Fruit fly (Drosophila melanogaster) whole organism, embryonic: ENCODE data around the gene Pstk.

Experiments
- Adf1 ChIP-seq: fragments of 200-800 bp; sonication (Bioruptor generic); IDR thresholded peaks from 2 replicates; pipeline ENCODE4 v1.3.6; 2022; ENCODE audit warnings: missing biosample characterization, missing genetic modification characterization
- Antp ChIP-seq: fragments of 200-800 bp; sonication (Bioruptor generic); optimal IDR thresholded peaks from 3 replicates; lab custom pipeline; 2016; ENCODE audit warnings: missing biosample characterization, missing genetic modification characterization
- Atf6 ChIP-seq: fragments of 200-800 bp; sonication (Bioruptor generic); IDR thresholded peaks from 2 replicates; pipeline ENCODE4 v1.3.6; 2022; ENCODE audit warnings: missing biosample characterization, missing genetic modification characterization
- CG10462 ChIP-seq: fragments of 200-800 bp; sonication (Bioruptor generic); optimal IDR thresholded peaks from 2 replicates; lab custom pipeline; 2016; ENCODE audit warnings: missing biosample characterization, missing genetic modification characterization
- CG10959 ChIP-seq: fragments of 200-800 bp; sonication (Bioruptor generic); IDR thresholded peaks from 2 replicates; pipeline ENCODE4 v1.3.6; 2022; ENCODE audit warnings: missing biosample characterization, missing genetic modification characterization
- CG11398 ChIP-seq: fragments of 200-800 bp; sonication (Bioruptor generic); optimal IDR thresholded peaks from 2 replicates; lab custom pipeline; 2016; ENCODE audit warnings: missing biosample characterization, missing genetic modification characterization
- CG11504 ChIP-seq: fragments of 200-800 bp; sonication (Bioruptor generic); optimal IDR thresholded peaks from 3 replicates; lab custom pipeline; 2019; ENCODE audit warnings: missing biosample characterization, mild to moderate bottlenecking, missing genetic modification characterization, moderate library complexity
- CG11560 ChIP-seq: fragments of 200-800 bp; sonication (Bioruptor generic); IDR thresholded peaks from 3 replicates; pipeline ENCODE4 v1.3.6; 2022; ENCODE audit warnings: missing biosample characterization, missing genetic modification characterization
- CG12219 ChIP-seq: fragments of 200-800 bp; sonication (Bioruptor generic); optimal IDR thresholded peaks from 3 replicates; lab custom pipeline; 2018; ENCODE audit warnings: missing biosample characterization, mild to moderate bottlenecking, missing genetic modification characterization
- CG16813 ChIP-seq: fragments of 200-800 bp; sonication (Bioruptor generic); IDR thresholded peaks from 3 replicates; pipeline ENCODE4 v1.3.6; 2022; ENCODE audit warnings: missing biosample characterization, missing genetic modification characterization; ENCODE audit not compliant: partially characterized antibody
- CG17385 ChIP-seq: fragments of 200-800 bp; sonication (Bioruptor generic); optimal IDR thresholded peaks from 3 replicates; lab custom pipeline; 2018; ENCODE audit warnings: missing biosample characterization, mild to moderate bottlenecking, missing genetic modification characterization
- CG2116 ChIP-seq: fragments of 200-800 bp; sonication (Bioruptor generic); optimal IDR thresholded peaks from 3 replicates; lab custom pipeline; 2018; ENCODE audit warnings: missing biosample characterization, mild to moderate bottlenecking, missing genetic modification characterization
- CG2120 ChIP-seq: fragments of 200-800 bp; sonication (Bioruptor generic); optimal IDR thresholded peaks from 3 replicates; lab custom pipeline; 2016; ENCODE audit warnings: missing biosample characterization, missing genetic modification characterization
- CG31224 ChIP-seq: fragments of 200-800 bp; sonication (Bioruptor generic); IDR thresholded peaks from 2 replicates; pipeline ENCODE4 v1.3.6; 2022; ENCODE audit warnings: missing biosample characterization, missing genetic modification characterization
- CG33557 ChIP-seq: fragments of 200-800 bp; sonication (Bioruptor generic); optimal IDR thresholded peaks from 2 replicates; lab custom pipeline; 2019; ENCODE audit warnings: missing biosample characterization, mild to moderate bottlenecking, missing genetic modification characterization, moderate library complexity
- CG4282 ChIP-seq: fragments of 200-800 bp; sonication (Bioruptor generic); optimal IDR thresholded peaks from 2 replicates; lab custom pipeline; 2016; ENCODE audit warnings: missing biosample characterization, missing genetic modification characterization
- CG4360 ChIP-seq: fragments of 200-800 bp; sonication (Bioruptor generic); IDR thresholded peaks from 2 replicates; pipeline ENCODE4 v1.3.6; 2022; ENCODE audit warnings: missing biosample characterization, missing genetic modification characterization
- CG4404 ChIP-seq: fragments of 200-800 bp; sonication (Bioruptor generic); IDR thresholded peaks from 2 replicates; pipeline ENCODE4 v1.3.6; 2022; ENCODE audit warnings: missing biosample characterization, missing genetic modification characterization
- CG6689 ChIP-seq: fragments of 200-800 bp; sonication (Bioruptor generic); IDR thresholded peaks from 2 replicates; pipeline ENCODE4 v1.3.6; 2022; ENCODE audit warnings: missing biosample characterization, missing genetic modification characterization
- CG7839 ChIP-seq: fragments of 200-800 bp; sonication (Bioruptor generic); optimal IDR thresholded peaks from 3 replicates; lab custom pipeline; 2018; ENCODE audit warnings: missing biosample characterization, mild to moderate bottlenecking, missing genetic modification characterization, moderate library complexity
- CG8388 ChIP-seq: fragments of 200-800 bp; sonication (Bioruptor generic); optimal IDR thresholded peaks from 2 replicates; lab custom pipeline; 2019; ENCODE audit warnings: missing biosample characterization, mild to moderate bottlenecking, missing genetic modification characterization, moderate library complexity
- CG9817 ChIP-seq: fragments of 200-800 bp; sonication (Bioruptor generic); optimal IDR thresholded peaks from 2 replicates; lab custom pipeline; 2018; ENCODE audit warnings: missing biosample characterization, mild to moderate bottlenecking, missing genetic modification characterization, moderate library complexity
- Camta ChIP-seq: fragments of 200-800 bp; sonication (Bioruptor generic); optimal IDR thresholded peaks from 2 replicates; lab custom pipeline; 2016; ENCODE audit warnings: missing biosample characterization, missing genetic modification characterization
- D19A ChIP-seq: fragments of 200-800 bp; optimal IDR thresholded peaks from 3 replicates; lab custom pipeline; 2019; ENCODE audit warnings: missing biosample characterization, mild to moderate bottlenecking, missing genetic modification characterization, moderate library complexity
- D19B ChIP-seq: fragments of 200-800 bp; sonication (Bioruptor generic); optimal IDR thresholded peaks from 2 replicates; lab custom pipeline; 2017; ENCODE audit warnings: missing biosample characterization, mild to moderate bottlenecking, missing genetic modification characterization
- Elba2 ChIP-seq: fragments of 200-800 bp; sonication (Bioruptor generic); optimal IDR thresholded peaks from 3 replicates; lab custom pipeline; 2016; ENCODE audit warnings: missing biosample characterization, missing genetic modification characterization
- HmgD ChIP-seq: fragments of 200-800 bp; sonication (Bioruptor generic); optimal IDR thresholded peaks from 3 replicates; lab custom pipeline; 2016; ENCODE audit warnings: missing biosample characterization, missing genetic modification characterization
- MBD-R2 ChIP-seq: fragments of 200-800 bp; sonication (Bioruptor generic); IDR thresholded peaks from 2 replicates; pipeline ENCODE4 v1.3.6; 2022; ENCODE audit warnings: missing biosample characterization, missing genetic modification characterization
- Meics ChIP-seq: fragments of 200-800 bp; sonication (Bioruptor generic); optimal IDR thresholded peaks from 2 replicates; lab custom pipeline; 2017; ENCODE audit warnings: missing biosample characterization, mild to moderate bottlenecking, missing genetic modification characterization
- Mes4 ChIP-seq: fragments of 200-800 bp; sonication (Bioruptor generic); optimal IDR thresholded peaks from 2 replicates; lab custom pipeline; 2016; ENCODE audit warnings: missing biosample characterization, missing genetic modification characterization
- NC2α ChIP-seq: fragments of 200-800 bp; sonication (Bioruptor generic); optimal IDR thresholded peaks from 2 replicates; lab custom pipeline; 2016; ENCODE audit warnings: missing biosample characterization, missing genetic modification characterization
- Nf-YC ChIP-seq: fragments of 200-800 bp; optimal IDR thresholded peaks from 3 replicates; lab custom pipeline; 2019; ENCODE audit warnings: missing biosample characterization, mild to moderate bottlenecking, missing genetic modification characterization, moderate library complexity
- Ravus ChIP-seq: fragments of 200-800 bp; sonication (Bioruptor generic); IDR thresholded peaks from 2 replicates; pipeline ENCODE4 v1.3.6; 2022; ENCODE audit warnings: missing biosample characterization, missing genetic modification characterization
- abd-A ChIP-seq: fragments of 200-800 bp; sonication (Bioruptor generic); optimal IDR thresholded peaks from 3 replicates; lab custom pipeline; 2019; ENCODE audit warnings: missing biosample characterization, mild to moderate bottlenecking, missing genetic modification characterization, moderate library complexity
- aop ChIP-seq: fragments of 200-800 bp; sonication (Bioruptor generic); IDR thresholded peaks from 2 replicates; pipeline ENCODE4 v1.3.6; 2022; ENCODE audit warnings: missing biosample characterization, missing genetic modification characterization
- bowl ChIP-seq: fragments of 200-800 bp; sonication (Bioruptor generic); IDR thresholded peaks from 2 replicates; pipeline ENCODE4 v1.3.6; 2022; ENCODE audit warnings: missing biosample characterization, missing genetic modification characterization
- crp ChIP-seq, 2 experiments: fragments of 200-800 bp; sonication (Bioruptor generic); optimal IDR thresholded peaks; 2 replicates in 1 of 2; 3 replicates in 1 of 2; lab custom pipeline; 2017; ENCODE audit warnings: missing biosample characterization in 2 of 2, missing genetic modification characterization in 2 of 2, mild to moderate bottlenecking in 1 of 2, moderate library complexity in 1 of 2
- emc ChIP-seq: fragments of 200-800 bp; sonication (Bioruptor generic); optimal IDR thresholded peaks from 2 replicates; lab custom pipeline; 2016; ENCODE audit warnings: missing biosample characterization, missing genetic modification characterization
- eve ChIP-seq, 2 experiments: fragments of >200 bp; optimal IDR thresholded peaks; 2 replicates each; lab custom pipeline; 2017; ENCODE audit warnings: missing biosample characterization in 2 of 2, missing genetic modification characterization in 2 of 2
- gro ChIP-seq: fragments of 200-800 bp; sonication (Bioruptor generic); optimal IDR thresholded peaks from 2 replicates; lab custom pipeline; 2016; ENCODE audit warnings: missing biosample characterization, missing genetic modification characterization
- hb ChIP-seq: fragments of 200-800 bp; sonication (Bioruptor generic); IDR thresholded peaks from 3 replicates; pipeline ENCODE4 v1.3.6; 2022; ENCODE audit warnings: missing biosample characterization, missing genetic modification characterization; ENCODE audit not compliant: partially characterized antibody
- jing ChIP-seq: fragments of 200-800 bp; sonication (Bioruptor generic); optimal IDR thresholded peaks from 2 replicates; lab custom pipeline; 2018; ENCODE audit warnings: missing biosample characterization, mild to moderate bottlenecking, missing genetic modification characterization
- lbe ChIP-seq: fragments of 200-800 bp; sonication (Bioruptor generic); optimal IDR thresholded peaks from 2 replicates; lab custom pipeline; 2016; ENCODE audit warnings: missing biosample characterization, mild to moderate bottlenecking, missing genetic modification characterization
- peb ChIP-seq: fragments of 200-800 bp; sonication (Bioruptor generic); IDR thresholded peaks from 2 replicates; pipeline ENCODE4 v1.3.6; 2022; ENCODE audit warnings: missing biosample characterization, missing genetic modification characterization
- prd ChIP-seq, 3 experiments: fragments of >200 bp in 2 of 3; fragments of 200-800 bp in 1 of 3; sonication (Bioruptor generic) in 1 of 3; optimal IDR thresholded peaks in 2 of 3; IDR thresholded peaks in 1 of 3; 2 replicates in 2 of 3; 3 replicates in 1 of 3; pipeline versions ENCODE4 v1.3.6 to Lab custom; 2017 to 2022; ENCODE audit warnings: missing biosample characterization in 1 of 3, missing genetic modification characterization in 1 of 3
- slbo ChIP-seq: fragments of 200-800 bp; sonication (Bioruptor generic); IDR thresholded peaks from 2 replicates; pipeline ENCODE4 v1.3.6; 2022; ENCODE audit warnings: missing biosample characterization, missing genetic modification characterization
- slou ChIP-seq: fragments of 200-800 bp; sonication (Bioruptor generic); optimal IDR thresholded peaks from 3 replicates; lab custom pipeline; 2016; ENCODE audit warnings: missing biosample characterization, missing genetic modification characterization
- sqz ChIP-seq: fragments of 200-800 bp; sonication (Bioruptor generic); optimal IDR thresholded peaks from 3 replicates; lab custom pipeline; 2018; ENCODE audit warnings: missing biosample characterization, mild to moderate bottlenecking, missing genetic modification characterization
- tup ChIP-seq: fragments of 200-800 bp; sonication (Bioruptor generic); optimal IDR thresholded peaks from 2 replicates; lab custom pipeline; 2016; ENCODE audit warnings: missing biosample characterization, mild to moderate bottlenecking, missing genetic modification characterization, moderate library complexity
- vnd ChIP-seq: fragments of 200-800 bp; sonication (Bioruptor generic); IDR thresholded peaks from 3 replicates; pipeline ENCODE4 v1.3.6; 2022; ENCODE audit warnings: missing biosample characterization, missing genetic modification characterization; ENCODE audit not compliant: partially characterized antibody

The Pstk gene

DNA sequence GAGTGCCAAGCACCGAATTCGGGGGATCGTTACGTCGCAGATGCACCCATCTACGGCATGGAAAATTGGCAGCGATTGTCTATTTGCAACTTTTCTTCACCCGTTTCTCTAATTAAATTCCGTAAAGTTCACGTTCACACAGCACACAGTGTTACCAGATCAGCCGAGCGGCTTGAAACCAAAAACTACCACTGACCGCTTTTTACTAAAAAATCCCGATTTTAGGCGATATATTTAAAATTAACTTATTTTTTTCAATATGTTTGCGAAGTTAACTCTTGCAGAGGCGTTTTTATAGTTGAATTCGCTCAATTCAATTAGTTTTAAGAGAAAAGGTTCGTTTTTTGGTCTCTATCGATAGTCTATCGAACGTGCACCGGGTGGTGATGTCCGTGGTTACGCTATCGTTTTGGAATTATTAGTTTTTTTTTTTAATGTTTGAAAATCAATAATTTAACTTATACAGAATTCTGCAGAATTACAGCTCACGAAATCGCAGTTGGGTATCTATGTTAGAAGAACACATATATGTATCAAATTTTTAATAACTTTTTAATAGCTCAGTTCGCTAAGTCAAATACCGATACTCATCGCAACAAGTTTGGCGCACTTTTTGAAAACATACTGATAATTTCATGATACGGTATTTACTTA is 38.6 kb downstream of the Pstk start, which contains the start of gene Tao (continued):
- TF ChIP-seq lbe (GFP tag; lab: Kevin White, UChicago) (no peak), vnd (GFP tag; lab: Robert Waterston, UW) (peak; percentile 89), CG10462 (GFP tag; lab: Kevin White, UChicago) (no peak), aop (no peak), CG6689 (GFP tag; lab: Robert Waterston, UW) (no peak), jing (GFP tag; lab: Kevin White, UChicago) (no peak), CG2116 (GFP tag; lab: Kevin White, UChicago) (peak; percentile 82), HmgD (GFP tag; lab: Kevin White, UChicago) (no peak), CG8388 (no peak), CG10959 (GFP tag; lab: Robert Waterston, UW) (no peak), slbo (GFP tag; lab: Robert Waterston, UW) (no peak), bowl (GFP tag; lab: Robert Waterston, UW) (no peak), gro (GFP tag; lab: Kevin White, UChicago) (no peak), CG11504 (tag; lab: Kevin White, UChicago) (no peak), CG12219 (no peak), Mes4 (GFP tag; lab: Kevin White, UChicago) (no peak), CG4404 (no peak), CG31224 (GFP tag; lab: Robert Waterston, UW) (no peak), CG17385 (no peak), CG9817 (tag; lab: Kevin White, UChicago) (no peak), CG2120 (GFP tag; lab: Kevin White, UChicago) (peak; percentile 11), Ravus (GFP tag; lab: Robert Waterston, UW) (no peak), emc (GFP tag; lab: Kevin White, UChicago) (no peak), CG7839 (no peak), Elba2 (GFP tag; lab: Kevin White, UChicago) (no peak), eve (GFP tag; optimal IDR thresholded peaks at IDR 0.05; lab: Kevin White, UChicago) (no peak), Atf6 (no peak), tup (no peak), crp (GFP tag; optimal IDR thresholded peaks at IDR 0.05; lab: Kevin White, UChicago) (no peak), CG11398 (GFP tag; lab: Kevin White, UChicago) (no peak), D19B (no peak), Antp (no peak), CG4282 (no peak), sqz (no peak), hb (peak; percentile 86), CG4360 (GFP tag; lab: Robert Waterston, UW) (no peak), Meics (GFP tag; lab: Kevin White, UChicago) (peak; percentile 2), CG33557 (no peak), NC2α (no peak), prd (optimal IDR thresholded peaks at IDR 0.05; lab: Kevin White, UChicago) (no peak), prd (GFP tag; IDR thresholded peaks at IDR 0.05; lab: Robert Waterston, UW) (no peak; the same call in 2 of the 3 replicates), abd-A (tag; lab: Kevin White, UChicago) (no peak), Nf-YC (no peak), peb (GFP tag; lab: Robert Waterston, UW) (no peak), Camta (GFP tag; lab: Kevin White, UChicago) (no peak), CG11560 (tag; lab: Robert Waterston, UW) (no peak), D19A (no peak), Adf1 (GFP tag; lab: Robert Waterston, UW) (no peak), slou (GFP tag; lab: Kevin White, UChicago) (no peak), CG16813 (GFP tag; lab: Robert Waterston, UW) (peak; percentile 89), MBD-R2 (GFP tag; lab: Robert Waterston, UW) (peak; percentile 17; the same call in 1 of the 2 replicates)
